Fruit fly (Drosophila melanogaster): ENCODE measurements around the gene CG31522.

- TF ChIP-seq p53 (GFP tag; optimal IDR thresholded peaks at IDR 0.05), result no peak
- no peak for TF ChIP-seq TFAM (GFP tag; optimal IDR thresholded peaks at IDR 0.05)
- TF ChIP-seq D19A (tag; optimal IDR thresholded peaks at IDR 0.05), result peak; percentile 3
- TF ChIP-seq CG32767 (GFP tag; IDR thresholded peaks at IDR 0.05), result no peak
- TF ChIP-seq NC2β (GFP tag; optimal IDR thresholded peaks at IDR 0.05), result no peak
- TF ChIP-seq grau (tag; optimal IDR thresholded peaks at IDR 0.05), result peak; percentile 44
These were observed 59.6 kb downstream of the CG31522 start, which contains the start of gene lost for dm6 chr3R:4402884-4403705.
